Worm (Caenorhabditis elegans) whole organism, mixed stage, embryonic: ENCODE results near the gene skr-18.

ENCODE experiments used
- M03D4.4 ChIP-seq: sonication (generic microtip); optimal IDR thresholded peaks from 2 replicates; lab custom pipeline; 2017; ENCODE audit warnings: mild to moderate bottlenecking, missing genetic modification characterization, missing compliant biosample characterization
- bed-3 ChIP-seq: fragments of 200-800 bp; sonication (Bioruptor generic); optimal IDR thresholded peaks from 3 replicates; lab custom pipeline; 2018; ENCODE audit warnings: mild to moderate bottlenecking, missing genetic modification characterization, moderate library complexity, missing compliant biosample characterization
- blmp-1 ChIP-seq: fragments of 150-350 bp; optimal IDR thresholded peaks from 2 replicates; lab custom pipeline; 2014; ENCODE audit warnings: missing biosample characterization, missing genetic modification characterization
- ceh-43 ChIP-seq: fragments of 200-800 bp; sonication (Bioruptor generic); optimal IDR thresholded peaks from 2 replicates; lab custom pipeline; 2018; ENCODE audit warnings: mild to moderate bottlenecking, missing genetic modification characterization, moderate library complexity, missing compliant biosample characterization
- ceh-83 ChIP-seq: fragments of 200-800 bp; sonication (Bioruptor generic); optimal IDR thresholded peaks from 2 replicates; lab custom pipeline; 2018; ENCODE audit warnings: mild to moderate bottlenecking, missing genetic modification characterization, missing compliant biosample characterization
- ces-1 ChIP-seq: fragments of 150-350 bp; optimal IDR thresholded peaks from 2 replicates; lab custom pipeline; 2014; ENCODE audit warnings: missing biosample characterization, missing genetic modification reagents, missing genetic modification characterization
- cnd-1 ChIP-seq: fragments of 200-800 bp; sonication (Bioruptor generic); optimal IDR thresholded peaks from 2 replicates; lab custom pipeline; 2018; ENCODE audit warnings: mild to moderate bottlenecking, missing genetic modification characterization, missing compliant biosample characterization
- elt-1 ChIP-seq: sonication (generic microtip); optimal IDR thresholded peaks from 2 replicates; lab custom pipeline; 2017; ENCODE audit warnings: missing genetic modification characterization, mild to moderate bottlenecking, missing compliant biosample characterization, antibody characterized with exemption, moderate library complexity, borderline replicate concordance; ENCODE audit not compliant: insufficient read depth
- flh-1 ChIP-seq: fragments of 200-800 bp; sonication (Bioruptor generic); optimal IDR thresholded peaks from 2 replicates; lab custom pipeline; 2018; ENCODE audit warnings: mild to moderate bottlenecking, missing genetic modification characterization, moderate library complexity, missing compliant biosample characterization
- ham-2 ChIP-seq: fragments of 200-800 bp; sonication (Bioruptor generic); optimal IDR thresholded peaks from 2 replicates; lab custom pipeline; 2018; ENCODE audit warnings: mild to moderate bottlenecking, missing genetic modification characterization, missing compliant biosample characterization
- hlh-1 ChIP-seq: fragments of 150-350 bp; optimal IDR thresholded peaks from 2 replicates; lab custom pipeline; 2014; ENCODE audit warnings: missing biosample characterization, missing genetic modification reagents, missing genetic modification characterization
- lin-13 ChIP-seq: fragments of 150-350 bp; optimal IDR thresholded peaks from 2 replicates; lab custom pipeline; 2014; ENCODE audit warnings: missing biosample characterization, missing genetic modification characterization
- lin-32 ChIP-seq: fragments of 200-800 bp; sonication (Bioruptor generic); optimal IDR thresholded peaks from 2 replicates; lab custom pipeline; 2018; ENCODE audit warnings: mild to moderate bottlenecking, missing genetic modification characterization, missing compliant biosample characterization
- lsy-2 ChIP-seq: fragments of 150-350 bp; optimal IDR thresholded peaks from 2 replicates; lab custom pipeline; 2014; ENCODE audit warnings: missing biosample characterization, missing genetic modification characterization
- mab-5 ChIP-seq: fragments of 150-350 bp; optimal IDR thresholded peaks from 2 replicates; lab custom pipeline; 2014; ENCODE audit warnings: missing biosample characterization, missing genetic modification characterization
- mep-1 ChIP-seq: fragments of 150-350 bp; optimal IDR thresholded peaks from 2 replicates; lab custom pipeline; 2017; ENCODE audit warnings: missing biosample characterization, missing genetic modification reagents, missing genetic modification characterization, inconsistent platforms
- nhr-12 ChIP-seq: fragments of 150-350 bp; optimal IDR thresholded peaks from 2 replicates; lab custom pipeline; 2014; ENCODE audit warnings: missing biosample characterization, missing genetic modification characterization
- nhr-2 ChIP-seq: fragments of 150-350 bp; optimal IDR thresholded peaks from 2 replicates; lab custom pipeline; 2014; ENCODE audit warnings: missing biosample characterization, missing genetic modification characterization
- nhr-237 ChIP-seq: fragments of 150-350 bp; optimal IDR thresholded peaks from 2 replicates; lab custom pipeline; 2014; ENCODE audit warnings: missing biosample characterization, missing genetic modification characterization
- nhr-28 ChIP-seq: fragments of 150-350 bp; optimal IDR thresholded peaks from 2 replicates; lab custom pipeline; 2014; ENCODE audit warnings: missing biosample characterization, missing genetic modification characterization
- pha-4 ChIP-seq: fragments of 150-350 bp; optimal IDR thresholded peaks from 2 replicates; lab custom pipeline; 2018; ENCODE audit warnings: missing biosample characterization, missing genetic modification reagents, missing genetic modification characterization
- sem-2 ChIP-seq: fragments of 200-800 bp; sonication (Bioruptor generic); optimal IDR thresholded peaks from 2 replicates; lab custom pipeline; 2018; ENCODE audit warnings: mild to moderate bottlenecking, missing genetic modification characterization, missing compliant biosample characterization
- snpc-4 ChIP-seq: fragments of 150-350 bp; optimal IDR thresholded peaks from 2 replicates; lab custom pipeline; 2014; ENCODE audit warnings: missing biosample characterization, missing genetic modification characterization
- sptf-1 ChIP-seq: sonication (generic microtip); optimal IDR thresholded peaks from 2 replicates; lab custom pipeline; 2017; ENCODE audit warnings: mild to moderate bottlenecking, missing genetic modification characterization, moderate library complexity, missing compliant biosample characterization
- unc-120 ChIP-seq: sonication (generic microtip); optimal IDR thresholded peaks from 2 replicates; lab custom pipeline; 2017; ENCODE audit warnings: missing genetic modification characterization, missing compliant biosample characterization; ENCODE audit not compliant: poor library complexity, severe bottlenecking
- unc-62 ChIP-seq: fragments of 150-350 bp; optimal IDR thresholded peaks from 2 replicates; lab custom pipeline; 2014; ENCODE audit warnings: missing biosample characterization, missing genetic modification reagents, missing genetic modification characterization

Gene skr-18

DNA sequence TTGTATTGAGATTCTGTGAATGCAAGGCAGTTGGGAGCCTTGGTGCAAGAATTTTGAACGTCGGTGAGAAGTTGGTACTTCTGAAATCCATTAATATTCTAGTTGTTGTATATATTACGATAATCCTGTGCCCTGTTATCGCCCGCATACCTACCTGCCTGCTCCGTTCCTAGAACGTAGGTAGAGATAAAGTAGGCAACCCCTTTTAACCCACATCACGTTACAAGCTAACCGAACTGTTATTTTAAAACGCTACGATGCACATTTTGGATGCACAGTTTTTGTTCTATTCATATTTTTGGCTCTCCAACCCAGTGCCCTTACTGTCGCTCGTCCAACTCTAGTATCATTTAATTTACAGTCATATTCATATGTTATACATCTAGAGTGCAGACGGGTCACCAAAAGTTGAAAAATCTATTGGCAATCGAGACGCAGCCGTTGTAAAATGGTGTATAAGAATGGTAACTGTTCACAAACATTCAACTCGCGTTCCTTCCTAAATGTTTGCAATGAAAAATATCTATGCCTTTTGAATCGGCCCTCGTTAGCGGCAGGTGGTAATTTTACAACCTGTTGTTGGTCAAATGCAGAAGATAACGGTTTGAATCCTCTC is 40.8 kb downstream of the skr-18 start:
- no peak for TF ChIP-seq mab-5
- TF ChIP-seq unc-120 (tag; lab: Kevin White, UChicago), result no peak
- TF ChIP-seq mep-1 (tag; lab: Kevin White, UChicago), result no peak
- TF ChIP-seq lsy-2 (tag; lab: Kevin White, UChicago), result no peak
- TF ChIP-seq pha-4 (tag; lab: Kevin White, UChicago), result no peak
- TF ChIP-seq lin-32 (GFP tag; lab: Kevin White, UChicago), result no peak
- TF ChIP-seq ceh-83 (GFP tag; lab: Kevin White, UChicago), result no peak
- no peak for TF ChIP-seq sptf-1 (tag; lab: Kevin White, UChicago)
- TF ChIP-seq nhr-2 (tag; lab: Kevin White, UChicago), result no peak

DNA sequence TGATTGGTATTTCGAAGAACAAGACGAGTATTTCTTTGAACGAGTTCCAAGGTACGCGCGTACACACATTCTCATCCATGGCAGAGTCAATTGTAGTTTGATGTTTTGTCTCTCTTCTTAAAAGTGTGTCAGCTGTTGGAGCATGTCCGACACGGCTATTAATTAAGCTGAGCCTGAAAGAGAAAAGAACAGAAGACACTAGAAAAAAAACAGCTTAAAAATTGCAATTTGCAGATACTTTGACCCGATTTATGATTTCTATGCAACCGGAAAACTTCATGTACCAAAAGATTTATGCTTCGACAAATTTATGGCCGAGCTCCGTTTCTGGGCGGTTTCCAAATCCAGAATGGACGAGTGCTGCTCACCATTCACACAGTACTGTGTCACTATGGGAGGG is 45.7 kb downstream of the skr-18 start:
- TF ChIP-seq nhr-237 (tag; lab: Kevin White, UChicago), result no peak
- TF ChIP-seq lin-13 (tag; lab: Kevin White, UChicago), result no peak

DNA sequence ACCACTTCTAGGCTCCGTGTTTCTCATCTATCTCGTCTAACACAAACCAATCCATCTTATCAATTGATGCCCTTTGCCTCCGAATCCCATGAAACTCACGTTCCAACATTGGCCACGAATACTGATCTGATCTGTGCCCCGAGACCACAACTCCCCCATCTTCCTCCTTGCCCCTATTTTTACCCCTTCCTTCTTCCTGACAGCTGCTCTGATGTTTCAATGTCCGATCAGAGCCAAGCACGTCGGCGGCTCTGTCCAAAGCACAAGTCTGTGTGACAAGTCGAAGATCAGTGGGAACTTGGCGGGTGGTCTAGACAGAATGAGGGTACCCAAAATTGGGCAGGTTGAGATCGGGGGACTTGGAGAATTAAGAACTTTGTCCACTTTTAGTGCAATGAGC is 48.9 kb downstream of the skr-18 start:
- TF ChIP-seq mep-1 (tag; lab: Kevin White, UChicago) (no peak), nhr-28 (tag; lab: Kevin White, UChicago) (no peak), sem-2 (GFP tag; lab: Kevin White, UChicago) (no peak), ham-2 (no peak), ces-1 (GFP tag; lab: Kevin White, UChicago) (no peak), ceh-83 (GFP tag; lab: Kevin White, UChicago) (no peak), flh-1 (GFP tag; lab: Kevin White, UChicago) (no peak), lin-13 (tag; lab: Kevin White, UChicago) (no peak), hlh-1 (tag; lab: Kevin White, UChicago) (no peak), elt-1 (tag; lab: Kevin White, UChicago) (no peak), unc-62 (GFP tag; lab: Kevin White, UChicago) (no peak), blmp-1 (tag; lab: Kevin White, UChicago) (no peak), nhr-12 (tag; lab: Kevin White, UChicago) (no peak), ceh-43 (no peak), bed-3 (GFP tag; lab: Kevin White, UChicago) (no peak), cnd-1 (tag; lab: Kevin White, UChicago) (no peak), mab-5 (no peak), M03D4.4 (tag; lab: Kevin White, UChicago) (no peak), snpc-4 (tag; lab: Kevin White, UChicago) (no peak)
